Fruit fly (Drosophila melanogaster): ENCODE measurements around the gene Pp1-87B.

DNA sequence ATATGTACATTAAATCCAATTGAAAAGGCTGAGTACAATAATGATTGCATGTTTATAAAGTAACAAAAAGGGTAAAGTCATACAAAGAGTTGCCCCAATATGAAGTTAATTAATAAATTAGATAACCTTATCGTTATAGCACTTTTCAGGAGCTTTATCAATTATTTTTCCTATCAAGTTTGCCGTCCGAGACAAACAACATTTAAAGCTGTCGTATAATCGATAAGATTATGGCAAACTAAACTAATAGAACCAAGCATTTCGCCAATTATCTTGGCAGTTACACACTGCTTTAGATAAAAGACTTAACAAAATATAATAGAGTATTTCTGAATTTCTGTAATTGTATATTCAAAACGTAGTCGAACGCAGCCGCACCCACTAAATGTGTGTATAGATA is 20.6 kb downstream of the Pp1-87B start:
- TF ChIP-seq usp (GFP tag; optimal IDR thresholded peaks at IDR 0.05) (no peak), pan (optimal IDR thresholded peaks at IDR 0.05) (no peak), Dll (optimal IDR thresholded peaks at IDR 0.05) (no peak), psq (optimal IDR thresholded peaks at IDR 0.05) (no peak)

All from whole organism.